Fruit fly (Drosophila melanogaster) whole organism, embryonic: ENCODE measurements around the gene Srg3.

Source experiments
- Atf6 ChIP-seq: fragments of 200-800 bp; sonication (Bioruptor generic); IDR thresholded peaks from 2 replicates; pipeline ENCODE4 v1.3.6; 2022; ENCODE audit warnings: missing biosample characterization, missing genetic modification characterization
- Awh ChIP-seq: fragments of 200-800 bp; sonication (Bioruptor generic); IDR thresholded peaks from 2 replicates; pipeline ENCODE4, ENCODE4 v1.3.6; 2022; ENCODE audit warnings: missing biosample characterization, missing genetic modification characterization
- Bdp1 ChIP-seq: fragments of 200-800 bp; sonication (Bioruptor generic); optimal IDR thresholded peaks from 3 replicates; lab custom pipeline; 2016; ENCODE audit warnings: missing biosample characterization, missing genetic modification characterization
- CG10431 ChIP-seq: fragments of 200-800 bp; sonication (Bioruptor generic); optimal IDR thresholded peaks from 3 replicates; lab custom pipeline; 2018; ENCODE audit warnings: missing biosample characterization, mild to moderate bottlenecking, missing genetic modification characterization
- CG10543 ChIP-seq: fragments of 200-800 bp; sonication (Bioruptor generic); optimal IDR thresholded peaks from 3 replicates; lab custom pipeline; 2017; ENCODE audit warnings: missing biosample characterization, mild to moderate bottlenecking, missing genetic modification characterization, moderate library complexity
- CG11456 ChIP-seq: fragments of 200-800 bp; sonication (Bioruptor generic); IDR thresholded peaks from 3 replicates; pipeline ENCODE4 v1.3.6; 2022; ENCODE audit warnings: missing biosample characterization, missing genetic modification characterization
- CG12104 ChIP-seq: fragments of 200-800 bp; sonication (Bioruptor generic); optimal IDR thresholded peaks from 3 replicates; lab custom pipeline; 2016; ENCODE audit warnings: missing biosample characterization, missing genetic modification characterization
- CG13123 ChIP-seq: fragments of 200-800 bp; sonication (Bioruptor generic); optimal IDR thresholded peaks from 2 replicates; lab custom pipeline; 2016; ENCODE audit warnings: missing biosample characterization, missing genetic modification characterization
- CG14014 ChIP-seq: fragments of 200-800 bp; sonication (Bioruptor generic); IDR thresholded peaks from 2 replicates; pipeline ENCODE4 v1.3.6; 2022; ENCODE audit warnings: missing biosample characterization, missing genetic modification characterization
- CG14667 ChIP-seq: fragments of 200-800 bp; sonication (Bioruptor generic); IDR thresholded peaks from 2 replicates; pipeline ENCODE4 v1.3.6; 2022; ENCODE audit warnings: missing biosample characterization, missing genetic modification characterization
- CG14860 ChIP-seq: fragments of 200-800 bp; sonication (Bioruptor generic); IDR thresholded peaks from 3 replicates; pipeline ENCODE4 v1.3.6; 2022; ENCODE audit warnings: missing biosample characterization, missing genetic modification characterization; ENCODE audit not compliant: partially characterized antibody
- CG15479 ChIP-seq: fragments of 200-800 bp; sonication (Bioruptor generic); optimal IDR thresholded peaks from 3 replicates; lab custom pipeline; 2019; ENCODE audit warnings: missing biosample characterization, mild to moderate bottlenecking, missing genetic modification characterization, moderate library complexity
- CG17186 ChIP-seq: fragments of 200-800 bp; sonication (Bioruptor generic); optimal IDR thresholded peaks from 3 replicates; lab custom pipeline; 2017; ENCODE audit warnings: missing biosample characterization, missing genetic modification reagents, missing genetic modification characterization
- CG17361 ChIP-seq: fragments of 200-800 bp; sonication (Bioruptor generic); IDR thresholded peaks from 3 replicates; pipeline ENCODE4 v1.3.6; 2022; ENCODE audit warnings: missing biosample characterization, missing genetic modification characterization
- CG18599 ChIP-seq: fragments of 200-800 bp; sonication (Bioruptor generic); optimal IDR thresholded peaks from 3 replicates; lab custom pipeline; 2017; ENCODE audit warnings: missing biosample characterization, missing genetic modification characterization, mild to moderate bottlenecking, moderate library complexity, missing genetic modification reagents
- CG2129 ChIP-seq: fragments of 200-800 bp; sonication (Bioruptor generic); IDR thresholded peaks from 2 replicates; pipeline ENCODE4 v1.3.6; 2022; ENCODE audit warnings: missing biosample characterization, missing genetic modification characterization; ENCODE audit not compliant: partially characterized antibody
- CG2875 ChIP-seq: fragments of 200-800 bp; sonication (Bioruptor generic); optimal IDR thresholded peaks from 2 replicates; lab custom pipeline; 2017; ENCODE audit warnings: missing biosample characterization, mild to moderate bottlenecking, missing genetic modification characterization, missing genetic modification reagents
- CG3163 ChIP-seq: fragments of 200-800 bp; sonication (Bioruptor generic); optimal IDR thresholded peaks from 3 replicates; lab custom pipeline; 2016; ENCODE audit warnings: missing biosample characterization, missing genetic modification characterization
- CG34224 ChIP-seq: fragments of 200-800 bp; sonication (Bioruptor generic); IDR thresholded peaks from 3 replicates; pipeline ENCODE4 v1.3.6; 2022; ENCODE audit warnings: missing biosample characterization, missing genetic modification characterization; ENCODE audit not compliant: partially characterized antibody
- CG4707 ChIP-seq: fragments of 200-800 bp; sonication (Bioruptor generic); optimal IDR thresholded peaks from 2 replicates; lab custom pipeline; 2018; ENCODE audit warnings: missing biosample characterization, mild to moderate bottlenecking, missing genetic modification characterization, moderate library complexity
- CG7786 ChIP-seq: fragments of 200-800 bp; sonication (Bioruptor generic); optimal IDR thresholded peaks from 2 replicates; lab custom pipeline; 2016; ENCODE audit warnings: missing biosample characterization, missing genetic modification characterization
- CG8089 ChIP-seq: fragments of 200-800 bp; sonication (Bioruptor generic); optimal IDR thresholded peaks from 3 replicates; lab custom pipeline; 2016; ENCODE audit warnings: missing biosample characterization, missing genetic modification characterization
- CG8359 ChIP-seq: fragments of 200-800 bp; sonication (Bioruptor generic); optimal IDR thresholded peaks from 2 replicates; lab custom pipeline; 2017; ENCODE audit warnings: missing biosample characterization, mild to moderate bottlenecking, missing genetic modification characterization, borderline replicate concordance
- CG8924 ChIP-seq: fragments of 200-800 bp; optimal IDR thresholded peaks from 3 replicates; lab custom pipeline; 2019; ENCODE audit warnings: missing biosample characterization, mild to moderate bottlenecking, missing genetic modification characterization, moderate library complexity
- CG9609 ChIP-seq: fragments of 200-800 bp; sonication (Bioruptor generic); optimal IDR thresholded peaks from 3 replicates; lab custom pipeline; 2016; ENCODE audit warnings: missing biosample characterization, missing genetic modification characterization
- CG9817 ChIP-seq: fragments of 200-800 bp; sonication (Bioruptor generic); optimal IDR thresholded peaks from 2 replicates; lab custom pipeline; 2018; ENCODE audit warnings: missing biosample characterization, mild to moderate bottlenecking, missing genetic modification characterization, moderate library complexity
- CG9876 ChIP-seq: fragments of 200-800 bp; sonication (Bioruptor generic); optimal IDR thresholded peaks from 2 replicates; lab custom pipeline; 2016; ENCODE audit warnings: missing biosample characterization, missing genetic modification characterization
- CTCF ChIP-seq: fragments of 200-800 bp; sonication (Bioruptor generic); optimal IDR thresholded peaks from 2 replicates; lab custom pipeline; 2017; ENCODE audit warnings: missing biosample characterization, mild to moderate bottlenecking, missing genetic modification characterization, moderate library complexity
- CkIIα-i1 ChIP-seq: fragments of 200-800 bp; sonication (Bioruptor generic); IDR thresholded peaks from 2 replicates; pipeline ENCODE4 v1.3.6; 2022; ENCODE audit warnings: missing biosample characterization, missing genetic modification characterization
- Dip2 ChIP-seq: fragments of 200-800 bp; sonication (Bioruptor generic); IDR thresholded peaks from 2 replicates; pipeline ENCODE4 v1.3.6; 2022; ENCODE audit warnings: missing biosample characterization, missing genetic modification characterization
- Doc2 ChIP-seq: fragments of 200-800 bp; sonication (Bioruptor generic); IDR thresholded peaks from 2 replicates; pipeline ENCODE4 v1.3.6; 2022; ENCODE audit warnings: missing biosample characterization, missing genetic modification characterization
- H15 ChIP-seq: fragments of 200-800 bp; sonication (Bioruptor generic); IDR thresholded peaks from 3 replicates; pipeline ENCODE4 v1.3.6; 2022; ENCODE audit warnings: missing biosample characterization, missing genetic modification characterization
- H2.0 ChIP-seq: fragments of 200-800 bp; sonication (Bioruptor generic); IDR thresholded peaks from 2 replicates; pipeline ENCODE4 v1.3.6; 2022; ENCODE audit warnings: missing biosample characterization, missing genetic modification characterization
- Lpt ChIP-seq: fragments of >200 bp; optimal IDR thresholded peaks from 2 replicates; lab custom pipeline; 2018; ENCODE audit warnings: missing biosample characterization, missing genetic modification characterization
- Nf-YB ChIP-seq: fragments of 200-800 bp; sonication (Bioruptor generic); optimal IDR thresholded peaks from 3 replicates; lab custom pipeline; 2019; ENCODE audit warnings: missing biosample characterization, mild to moderate bottlenecking, missing genetic modification characterization, moderate library complexity
- NfI ChIP-seq: fragments of 200-800 bp; sonication (Bioruptor generic); optimal IDR thresholded peaks from 3 replicates; lab custom pipeline; 2018; ENCODE audit warnings: missing biosample characterization, mild to moderate bottlenecking, missing genetic modification characterization, moderate library complexity
- Poxn ChIP-seq: fragments of 200-800 bp; sonication (Bioruptor generic); IDR thresholded peaks from 2 replicates; pipeline ENCODE4 v1.3.6; 2022; ENCODE audit warnings: missing biosample characterization, missing genetic modification characterization
- crp ChIP-seq, 2 experiments: fragments of 200-800 bp; sonication (Bioruptor generic); optimal IDR thresholded peaks; 2 replicates in 1 of 2; 3 replicates in 1 of 2; lab custom pipeline; 2017; ENCODE audit warnings: missing biosample characterization in 2 of 2, missing genetic modification characterization in 2 of 2, mild to moderate bottlenecking in 1 of 2, moderate library complexity in 1 of 2
- kni ChIP-seq: fragments of 200-800 bp; sonication (Bioruptor generic); optimal IDR thresholded peaks from 3 replicates; lab custom pipeline; 2017; ENCODE audit warnings: mild to moderate bottlenecking, missing biosample characterization, missing genetic modification reagents, missing genetic modification characterization
- lola ChIP-seq, 3 experiments: fragments of >200 bp in 2 of 3; fragments of 200-800 bp in 1 of 3; sonication (Bioruptor generic) in 1 of 3; optimal IDR thresholded peaks; 2 replicates each; lab custom pipeline; 2017 to 2019; ENCODE audit warnings: missing biosample characterization in 3 of 3, missing genetic modification characterization in 3 of 3, mild to moderate bottlenecking in 1 of 3, moderate library complexity in 1 of 3
- org-1 ChIP-seq: fragments of 200-800 bp; sonication (Bioruptor generic); optimal IDR thresholded peaks from 2 replicates; lab custom pipeline; 2017; ENCODE audit warnings: missing biosample characterization, missing genetic modification characterization
- prd ChIP-seq, 3 experiments: fragments of >200 bp in 2 of 3; fragments of 200-800 bp in 1 of 3; sonication (Bioruptor generic) in 1 of 3; optimal IDR thresholded peaks in 2 of 3; IDR thresholded peaks in 1 of 3; 2 replicates in 2 of 3; 3 replicates in 1 of 3; pipeline versions ENCODE4 v1.3.6 to Lab custom; 2017 to 2022; ENCODE audit warnings: missing biosample characterization in 1 of 3, missing genetic modification characterization in 1 of 3
- ranshi ChIP-seq: fragments of 200-800 bp; sonication (Bioruptor generic); IDR thresholded peaks from 2 replicates; pipeline ENCODE4 v1.3.6; 2022; ENCODE audit warnings: missing biosample characterization, missing genetic modification characterization
- salm ChIP-seq: fragments of 200-800 bp; sonication (Bioruptor generic); optimal IDR thresholded peaks from 2 replicates; lab custom pipeline; 2018; ENCODE audit warnings: missing biosample characterization, mild to moderate bottlenecking, missing genetic modification characterization
- scrt ChIP-seq: fragments of 200-800 bp; sonication (Bioruptor generic); optimal IDR thresholded peaks from 2 replicates; lab custom pipeline; 2018; ENCODE audit warnings: missing biosample characterization, mild to moderate bottlenecking, missing genetic modification characterization, moderate library complexity
- sr ChIP-seq: fragments of 200-800 bp; sonication (Bioruptor generic); IDR thresholded peaks from 3 replicates; pipeline ENCODE4 v1.3.6; 2022; ENCODE audit warnings: missing biosample characterization, missing genetic modification characterization
- ssp ChIP-seq: fragments of 200-800 bp; sonication (Bioruptor generic); IDR thresholded peaks from 2 replicates; pipeline ENCODE4 v1.3.6; 2022; ENCODE audit warnings: missing biosample characterization, missing genetic modification characterization
- vfl ChIP-seq: fragments of 200-800 bp; sonication (Bioruptor generic); optimal IDR thresholded peaks from 2 replicates; lab custom pipeline; 2016; ENCODE audit warnings: missing biosample characterization, missing genetic modification characterization
- zen2 ChIP-seq: fragments of 200-800 bp; sonication (Bioruptor generic); IDR thresholded peaks from 3 replicates; pipeline ENCODE4 v1.3.6; 2022; ENCODE audit warnings: missing biosample characterization, missing genetic modification characterization; ENCODE audit not compliant: partially characterized antibody
- zfh2 ChIP-seq: fragments of 200-800 bp; sonication (Bioruptor generic); optimal IDR thresholded peaks from 2 replicates; lab custom pipeline; 2016; ENCODE audit warnings: missing biosample characterization, missing genetic modification characterization

Srg3 gene

dm6 chr3L:9476829-9477228 lies 33.8 kb downstream of the Srg3 start, which contains the start of the genes Uch-L5 and Jarid2 (continued):
- TF ChIP-seq Dip2 (GFP tag; lab: Robert Waterston, UW) (no peak), CkIIα-i1 (no peak), CG9817 (peak; percentile 21), crp (GFP tag; optimal IDR thresholded peaks at IDR 0.05; lab: Kevin White, UChicago) (peak in 1 of 2 experiments; percentile 27), NfI (GFP tag; lab: Kevin White, UChicago) (peak; percentile 60), Atf6 (GFP tag; lab: Robert Waterston, UW) (no peak), sr (GFP tag; lab: Robert Waterston, UW) (no peak), H2.0 (no peak), CG8359 (GFP tag; lab: Kevin White, UChicago) (no peak), CG10431 (GFP tag; lab: Kevin White, UChicago) (no peak), Doc2 (GFP tag; lab: Robert Waterston, UW) (no peak), CG8924 (tag; lab: Kevin White, UChicago) (peak; percentile 58), CG8089 (GFP tag; lab: Kevin White, UChicago) (no peak), H15 (0 out of 3 replicates have a peak, but pooled peaks have one; percentile 40), CG2875 (peak; percentile 2), CG12104 (GFP tag; lab: Kevin White, UChicago) (no peak), CG13123 (GFP tag; lab: Kevin White, UChicago) (peak; percentile 41), Bdp1 (GFP tag; lab: Kevin White, UChicago) (peak; percentile 24), zen2 (no peak), ssp (no peak), lola (GFP tag; optimal IDR thresholded peaks at IDR 0.05; lab: Kevin White, UChicago) (no peak), CG11456 (peak; percentile 70; the same call in 2 of the 3 replicates), vfl (peak; percentile 63), CG4707 (GFP tag; lab: Kevin White, UChicago) (no peak), CG7786 (GFP tag; lab: Kevin White, UChicago) (peak; percentile 58), CG18599 (GFP tag; lab: Kevin White, UChicago) (no peak), CG2129 (GFP tag; lab: Robert Waterston, UW) (no peak), CG17186 (GFP tag; lab: Kevin White, UChicago) (peak; percentile 75), Awh (GFP tag; lab: Robert Waterston, UW) (no peak), salm (no peak), CG3163 (GFP tag; lab: Kevin White, UChicago) (peak; percentile 40), CG15479 (GFP tag; lab: Kevin White, UChicago) (peak; percentile 20), CG14014 (GFP tag; lab: Robert Waterston, UW) (no peak), CG14860 (GFP tag; lab: Robert Waterston, UW) (no peak), CG9876 (GFP tag; lab: Kevin White, UChicago) (peak; percentile 9), CG9609 (GFP tag; lab: Kevin White, UChicago) (peak; percentile 25), Nf-YB (peak; percentile 48), Lpt (GFP tag; lab: Kevin White, UChicago) (no peak), CTCF (GFP tag; lab: Kevin White, UChicago) (peak; percentile 59), scrt (no peak), ranshi (GFP tag; lab: Robert Waterston, UW) (peak; percentile 37; the same call in 1 of the 2 replicates), CG17361 (GFP tag; lab: Robert Waterston, UW) (no peak), CG10543 (GFP tag; lab: Kevin White, UChicago) (peak; percentile 44), CG14667 (GFP tag; lab: Robert Waterston, UW) (no peak), CG34224 (GFP tag; lab: Robert Waterston, UW) (peak; percentile 29; the same call in 1 of the 3 replicates), zfh2 (GFP tag; lab: Kevin White, UChicago) (peak; percentile 72), kni (GFP tag; lab: Kevin White, UChicago) (peak; percentile 14), org-1 (no peak), Poxn (no peak), prd (optimal IDR thresholded peaks at IDR 0.05; lab: Kevin White, UChicago) (no peak), prd (GFP tag; IDR thresholded peaks at IDR 0.05; lab: Robert Waterston, UW) (0 out of 3 replicates have a peak, but pooled peaks have one; percentile 27)
